Worm (Caenorhabditis elegans) whole organism, young adult: ENCODE measurements around the gene mcm-3.

Experiments
- B0019.2 ChIP-seq: fragments of 200-800 bp; sonication (Bioruptor generic); conservative IDR thresholded peaks from 2 replicates; pipeline ENCODE4 v1.3.6; 2022; ENCODE audit warnings: missing genetic modification reagents, missing genetic modification characterization, missing compliant biosample characterization
- B0336.3 ChIP-seq: fragments of 200-800 bp; sonication (Bioruptor generic); IDR thresholded peaks from 2 replicates; pipeline ENCODE4 v1.3.6; 2022; ENCODE audit warnings: missing genetic modification characterization, missing compliant biosample characterization
- F37B4.10 ChIP-seq: fragments of 200-800 bp; sonication (Bioruptor generic); IDR thresholded peaks from 2 replicates; pipeline ENCODE4 v1.3.6; 2022; ENCODE audit warnings: missing genetic modification characterization, missing compliant biosample characterization
- F39B2.1 ChIP-seq: fragments of 200-800 bp; sonication (Bioruptor generic); IDR thresholded peaks from 2 replicates; pipeline ENCODE4 v1.3.6; 2022; ENCODE audit warnings: missing genetic modification reagents, missing genetic modification characterization, missing compliant biosample characterization
- F49E8.2 ChIP-seq: sonication (generic microtip); optimal IDR thresholded peaks from 3 replicates; lab custom pipeline; 2017; ENCODE audit warnings: missing genetic modification characterization, mild to moderate bottlenecking, missing compliant biosample characterization, antibody characterized with exemption, moderate library complexity; ENCODE audit not compliant: insufficient read depth
- Y53G8AR.9 ChIP-seq: fragments of 200-800 bp; sonication (Bioruptor generic); conservative IDR thresholded peaks from 2 replicates; pipeline ENCODE4 v1.3.6; 2022; ENCODE audit warnings: missing genetic modification reagents, missing genetic modification characterization, missing compliant biosample characterization
- Y95B8A.8 ChIP-seq: fragments of 200-800 bp; sonication (Bioruptor generic); IDR thresholded peaks from 2 replicates; pipeline ENCODE4 v1.3.6; 2022; ENCODE audit warnings: missing genetic modification reagents, missing genetic modification characterization, missing compliant biosample characterization
- akir-1 ChIP-seq: fragments of 200-800 bp; sonication (Bioruptor generic); optimal IDR thresholded peaks from 2 replicates; lab custom pipeline; 2018; ENCODE audit warnings: mild to moderate bottlenecking, missing genetic modification characterization, moderate library complexity, missing compliant biosample characterization
- atf-7 ChIP-seq: sonication (generic microtip); optimal IDR thresholded peaks from 2 replicates; lab custom pipeline; 2017; ENCODE audit warnings: mild to moderate bottlenecking, missing genetic modification characterization, missing compliant biosample characterization
- attf-3 ChIP-seq: fragments of 200-800 bp; sonication (Bioruptor generic); conservative IDR thresholded peaks from 2 replicates; pipeline ENCODE4 v1.3.6; 2022; ENCODE audit warnings: missing genetic modification reagents, missing genetic modification characterization, missing compliant biosample characterization
- attf-5 ChIP-seq: fragments of 200-800 bp; sonication (Bioruptor generic); optimal IDR thresholded peaks from 2 replicates; lab custom pipeline; 2018; ENCODE audit warnings: mild to moderate bottlenecking, missing genetic modification characterization, missing compliant biosample characterization
- bed-1 ChIP-seq: fragments of 200-800 bp; sonication (Bioruptor generic); IDR thresholded peaks from 2 replicates; pipeline ENCODE4 v1.3.6; 2022; ENCODE audit warnings: missing genetic modification reagents, missing genetic modification characterization, missing compliant biosample characterization
- bed-2 ChIP-seq: fragments of 200-800 bp; sonication (Bioruptor generic); IDR thresholded peaks from 2 replicates; pipeline ENCODE4 v1.3.6; 2022; ENCODE audit warnings: missing genetic modification reagents, missing genetic modification characterization, missing compliant biosample characterization
- ccch-3 ChIP-seq: fragments of 200-800 bp; sonication (Bioruptor generic); optimal IDR thresholded peaks from 2 replicates; lab custom pipeline; 2018; ENCODE audit warnings: mild to moderate bottlenecking, missing genetic modification characterization, missing compliant biosample characterization
- cebp-2 ChIP-seq: fragments of 200-800 bp; sonication (Bioruptor generic); IDR thresholded peaks from 2 replicates; pipeline ENCODE4 v1.3.6; 2022; ENCODE audit warnings: missing genetic modification characterization, missing compliant biosample characterization
- ceh-27 ChIP-seq: fragments of 200-800 bp; sonication (Bioruptor generic); optimal IDR thresholded peaks from 2 replicates; lab custom pipeline; 2018; ENCODE audit warnings: mild to moderate bottlenecking, missing genetic modification characterization, moderate library complexity, missing compliant biosample characterization
- ceh-79 ChIP-seq: sonication (generic microtip); optimal IDR thresholded peaks from 2 replicates; lab custom pipeline; 2017; ENCODE audit warnings: mild to moderate bottlenecking, missing genetic modification characterization, missing compliant biosample characterization
- egl-18 ChIP-seq: fragments of 200-800 bp; sonication (Bioruptor generic); IDR thresholded peaks from 2 replicates; pipeline ENCODE4 v1.3.6; 2022; ENCODE audit warnings: missing genetic modification reagents, missing genetic modification characterization, missing compliant biosample characterization
- egrh-3 ChIP-seq: fragments of 200-800 bp; sonication (Bioruptor generic); IDR thresholded peaks from 2 replicates; pipeline ENCODE4 v1.3.6; 2022; ENCODE audit warnings: missing genetic modification reagents, missing genetic modification characterization, missing compliant biosample characterization
- him-1 ChIP-seq: sonication (generic microtip); optimal IDR thresholded peaks from 2 replicates; lab custom pipeline; 2016; ENCODE audit warnings: missing genotype, missing genetic modification reagents, missing genetic modification characterization, missing compliant biosample characterization
- hlh-26 ChIP-seq: fragments of 200-800 bp; sonication (Bioruptor generic); conservative IDR thresholded peaks from 2 replicates; pipeline ENCODE4 v1.3.6; 2022; ENCODE audit warnings: missing genetic modification reagents, missing genetic modification characterization, missing compliant biosample characterization
- hmg-1.2 ChIP-seq: fragments of 200-800 bp; sonication (Bioruptor generic); IDR thresholded peaks from 2 replicates; pipeline ENCODE4 v1.3.6; 2022; ENCODE audit warnings: missing genetic modification reagents, missing genetic modification characterization, missing compliant biosample characterization
- let-526 ChIP-seq: fragments of 200-800 bp; sonication (Bioruptor generic); IDR thresholded peaks from 2 replicates; pipeline ENCODE4 v1.3.6; 2022; ENCODE audit warnings: missing genetic modification reagents, missing genetic modification characterization, missing compliant biosample characterization
- lin-26 ChIP-seq: fragments of 200-800 bp; sonication (Bioruptor generic); IDR thresholded peaks from 2 replicates; pipeline ENCODE4 v1.3.6; 2022; ENCODE audit warnings: missing genetic modification reagents, missing genetic modification characterization, missing compliant biosample characterization
- lin-35 ChIP-seq, 3 experiments: fragments of 150-350 bp in 2 of 3; sonication (generic microtip) in 1 of 3; optimal IDR thresholded peaks; 2 replicates each; lab custom pipeline; 2014 to 2018; ENCODE audit warnings: missing biosample characterization in 3 of 3, missing genetic modification characterization in 3 of 3, missing genetic modification reagents in 3 of 3
- lin-54 ChIP-seq: fragments of 200-800 bp; sonication (Bioruptor generic); optimal IDR thresholded peaks from 2 replicates; lab custom pipeline; 2018; ENCODE audit warnings: mild to moderate bottlenecking, missing genetic modification characterization, missing compliant biosample characterization
- lsl-1 ChIP-seq: fragments of 200-800 bp; sonication (Bioruptor generic); optimal IDR thresholded peaks from 2 replicates; lab custom pipeline; 2018; ENCODE audit warnings: mild to moderate bottlenecking, missing genetic modification characterization, moderate library complexity, missing compliant biosample characterization
- lsy-27 ChIP-seq: sonication (generic microtip); optimal IDR thresholded peaks from 2 replicates; lab custom pipeline; 2017; ENCODE audit warnings: missing genetic modification characterization, mild to moderate bottlenecking, missing compliant biosample characterization, antibody characterized with exemption, missing genotype, borderline replicate concordance; ENCODE audit not compliant: insufficient read depth
- madf-6 ChIP-seq: fragments of 200-800 bp; sonication (Bioruptor generic); IDR thresholded peaks from 2 replicates; pipeline ENCODE4 v1.3.6; 2022; ENCODE audit warnings: missing genetic modification reagents, missing genetic modification characterization, missing compliant biosample characterization
- madf-8 ChIP-seq: fragments of 200-800 bp; sonication (Bioruptor generic); conservative IDR thresholded peaks from 2 replicates; pipeline ENCODE4 v1.3.6; 2022; ENCODE audit warnings: missing genetic modification reagents, missing genetic modification characterization, missing compliant biosample characterization
- mcd-1 ChIP-seq: fragments of 200-800 bp; sonication (Bioruptor generic); IDR thresholded peaks from 2 replicates; pipeline ENCODE4 v1.3.6; 2022; ENCODE audit warnings: missing genetic modification reagents, missing genetic modification characterization, missing compliant biosample characterization
- mel-28 ChIP-seq: sonication (generic microtip); optimal IDR thresholded peaks from 2 replicates; lab custom pipeline; 2016; ENCODE audit warnings: borderline replicate concordance, mild to moderate bottlenecking, missing genetic modification characterization, missing compliant biosample characterization
- mxl-1 ChIP-seq: sonication (generic microtip); optimal IDR thresholded peaks from 2 replicates; lab custom pipeline; 2016; ENCODE audit warnings: missing genetic modification characterization, missing compliant biosample characterization
- nfyb-1 ChIP-seq: fragments of 200-800 bp; sonication (Bioruptor generic); IDR thresholded peaks from 2 replicates; pipeline ENCODE4 v1.3.6; 2022; ENCODE audit warnings: missing genetic modification reagents, missing genetic modification characterization, missing compliant biosample characterization
- rpc-1 ChIP-seq, 2 experiments: fragments of 150-350 bp in 1 of 2; sonication (generic microtip) in 1 of 2; optimal IDR thresholded peaks; 2 replicates each; lab custom pipeline; 2014 to 2018; ENCODE audit warnings: missing biosample characterization in 1 of 2, missing genetic modification characterization in 1 of 2, missing genetic modification reagents in 1 of 2, missing genotype in 1 of 2
- sptf-2 ChIP-seq: fragments of 200-800 bp; sonication (Bioruptor generic); optimal IDR thresholded peaks from 2 replicates; lab custom pipeline; 2018; ENCODE audit warnings: mild to moderate bottlenecking, missing genetic modification characterization, missing compliant biosample characterization
- tbx-9 ChIP-seq: sonication (generic microtip); optimal IDR thresholded peaks from 2 replicates; lab custom pipeline; 2016; ENCODE audit warnings: borderline replicate concordance, missing genetic modification characterization, inconsistent platforms, missing compliant biosample characterization
- zim-3 ChIP-seq: sonication (generic microtip); optimal IDR thresholded peaks from 2 replicates; lab custom pipeline; 2017; ENCODE audit warnings: mild to moderate bottlenecking, missing genetic modification characterization, moderate library complexity, missing compliant biosample characterization
- ztf-22 ChIP-seq: fragments of 200-800 bp; sonication (Bioruptor generic); optimal IDR thresholded peaks from 2 replicates; lab custom pipeline; 2018; ENCODE audit warnings: mild to moderate bottlenecking, missing genetic modification characterization, moderate library complexity, missing compliant biosample characterization
- ztf-25 ChIP-seq: fragments of 200-800 bp; sonication (Bioruptor generic); IDR thresholded peaks from 2 replicates; pipeline ENCODE4 v1.3.6; 2022; ENCODE audit warnings: missing genetic modification reagents, missing genetic modification characterization, missing compliant biosample characterization
- ztf-6 ChIP-seq: fragments of 200-800 bp; sonication (Bioruptor generic); IDR thresholded peaks from 2 replicates; pipeline ENCODE4 v1.3.6; 2022; ENCODE audit warnings: missing genetic modification reagents, missing genetic modification characterization, missing compliant biosample characterization

Gene mcm-3

DNA sequence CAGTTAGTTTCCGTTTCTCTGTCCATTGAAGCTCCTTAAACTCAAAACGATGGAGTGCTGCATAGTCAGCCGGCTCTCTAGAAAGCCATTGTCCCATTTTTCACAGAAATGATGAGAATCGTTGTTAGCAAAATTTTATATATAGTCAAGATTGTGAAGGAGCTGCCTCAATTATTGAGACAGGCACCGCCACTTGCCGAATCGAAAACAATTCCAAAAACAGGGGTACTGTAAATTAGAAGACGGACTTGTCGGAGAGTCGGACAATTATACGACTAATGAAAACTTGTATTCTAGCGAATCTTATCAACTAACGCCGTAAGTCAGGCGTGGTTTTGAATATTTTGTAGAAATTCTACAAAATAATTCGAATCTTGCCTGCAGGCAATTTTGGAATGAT is 39.2 kb downstream of the mcm-3 start, which contains the start of gene F14H8.2:
TSS of gene F14H8.2 (minus strand) at position 101 of the 400 bp plus-strand sequence.
- TF ChIP-seq lsl-1 (GFP tag; lab: Kevin White, UChicago) (no peak), madf-8 (GFP tag; lab: Robert Waterston, UW) (no peak), bed-1 (GFP tag; lab: Robert Waterston, UW) (no peak), ztf-6 (no peak), rpc-1 (optimal IDR thresholded peaks at IDR 0.05; lab: Kevin White, UChicago) (no peak), rpc-1 (tag; optimal IDR thresholded peaks at IDR 0.05; lab: Kevin White, UChicago) (no peak), let-526 (no peak)

DNA sequence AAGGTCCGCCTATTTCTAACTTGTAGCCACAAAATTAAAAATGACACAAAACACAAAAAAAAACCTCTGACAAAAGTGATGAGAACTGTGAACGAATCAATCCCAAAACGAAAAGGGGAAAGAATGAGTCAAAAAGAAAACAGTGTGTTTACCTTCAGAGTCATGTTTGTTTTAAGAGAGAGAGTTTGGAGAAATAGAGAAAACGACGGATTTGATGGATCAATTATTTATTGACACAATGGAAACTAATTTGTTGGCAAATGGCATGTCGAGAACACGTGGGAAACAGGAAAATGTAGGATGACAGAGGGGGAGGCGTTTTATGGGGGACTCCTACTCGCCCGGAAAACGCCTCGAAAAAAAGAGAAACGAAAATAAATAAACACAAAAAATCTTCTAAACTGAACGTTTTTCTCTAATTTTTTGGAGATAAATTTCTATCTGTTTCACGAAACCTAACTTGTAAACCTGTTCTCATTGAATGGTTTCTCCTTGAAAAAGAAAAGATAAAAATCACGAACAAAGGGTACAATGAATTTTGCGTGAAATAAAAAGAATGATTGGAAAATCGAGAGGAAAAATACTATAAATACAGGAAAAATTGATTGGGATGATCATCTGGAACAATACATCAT is 42.5 kb downstream of the mcm-3 start:
- TF ChIP-seq him-1 (tag; lab: Kevin White, UChicago) (no peak), sptf-2 (GFP tag; lab: Kevin White, UChicago) (no peak), cebp-2 (GFP tag; lab: Robert Waterston, UW) (no peak), ccch-3 (GFP tag; lab: Kevin White, UChicago) (no peak), ztf-25 (GFP tag; lab: Robert Waterston, UW) (no peak), madf-6 (GFP tag; lab: Robert Waterston, UW) (no peak), bed-2 (no peak), atf-7 (tag; lab: Kevin White, UChicago) (no peak), mel-28 (tag; lab: Kevin White, UChicago) (no peak), nfyb-1 (GFP tag; lab: Robert Waterston, UW) (no peak), attf-3 (GFP tag; lab: Robert Waterston, UW) (no peak), lin-35 (GFP tag; optimal IDR thresholded peaks at IDR 0.05; lab: Kevin White, UChicago) (no peak), F39B2.1 (no peak), egrh-3 (no peak)

DNA sequence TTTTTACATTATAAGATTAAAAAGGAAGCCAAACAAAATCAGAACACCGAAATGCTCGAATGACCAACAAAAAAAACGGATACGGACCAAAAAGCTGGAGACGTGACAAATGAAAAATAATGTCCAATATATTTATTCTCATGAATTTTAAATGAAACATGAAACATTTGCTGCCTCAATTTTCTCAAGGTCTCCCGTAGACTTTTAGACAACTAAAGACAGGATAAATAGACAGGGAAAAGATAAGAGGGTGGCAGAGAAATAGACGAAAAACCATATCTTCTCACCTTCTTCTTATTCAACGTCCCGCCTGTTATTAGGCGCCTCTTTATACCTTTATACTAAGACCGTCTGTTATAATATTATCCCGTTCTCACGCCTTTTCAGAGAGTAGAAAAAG is 43.6 kb downstream of the mcm-3 start:
- TF ChIP-seq ceh-79 (tag; lab: Kevin White, UChicago) (no peak), Y95B8A.8 (GFP tag; lab: Robert Waterston, UW) (no peak), F49E8.2 (tag; lab: Kevin White, UChicago) (no peak), mxl-1 (no peak), zim-3 (no peak), mel-28 (tag; lab: Kevin White, UChicago) (no peak), akir-1 (no peak), ceh-27 (GFP tag; lab: Kevin White, UChicago) (no peak), let-526 (no peak), lsy-27 (no peak), mcd-1 (GFP tag; lab: Robert Waterston, UW) (no peak)

DNA sequence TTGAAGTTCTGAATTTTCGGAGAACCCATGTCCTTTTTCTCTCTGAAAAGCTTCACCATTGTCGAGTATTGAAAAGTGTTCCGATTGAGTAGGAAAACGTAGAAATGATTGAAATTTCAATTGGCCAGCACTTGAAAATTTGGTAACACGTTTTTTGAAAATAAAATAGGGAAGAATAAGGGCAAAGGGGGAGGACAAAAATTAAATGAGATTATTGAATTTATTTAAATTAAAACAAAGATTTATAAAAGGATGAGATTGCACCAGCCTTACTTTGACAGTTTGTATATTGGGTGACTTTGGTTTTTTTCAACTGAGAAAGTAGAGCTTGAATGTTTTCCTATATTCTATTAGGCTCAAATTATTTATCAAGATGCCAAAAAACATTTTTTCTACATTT is 45.2 kb downstream of the mcm-3 start, which contains the start of gene obr-2:
TSS of gene obr-2 (minus strand) at position 101 of the 400 bp plus-strand sequence.
- TF ChIP-seq hlh-26 (GFP tag; lab: Robert Waterston, UW) = no peak
- no peak for TF ChIP-seq lin-54
- no peak for TF ChIP-seq B0336.3 (GFP tag; lab: Robert Waterston, UW)
- no peak for TF ChIP-seq Y53G8AR.9 (GFP tag; lab: Robert Waterston, UW)
- TF ChIP-seq F37B4.10 (GFP tag; lab: Robert Waterston, UW) = no peak
- no peak for TF ChIP-seq ztf-22 (GFP tag; lab: Kevin White, UChicago)
- TF ChIP-seq madf-6 (GFP tag; lab: Robert Waterston, UW) = no peak
- TF ChIP-seq attf-5 (GFP tag; lab: Kevin White, UChicago) = no peak
- TF ChIP-seq B0019.2 (GFP tag; lab: Robert Waterston, UW) = no peak
- TF ChIP-seq egl-18 = no peak
- no peak for TF ChIP-seq tbx-9 (tag; lab: Kevin White, UChicago)
- no peak for TF ChIP-seq hmg-1.2 (GFP tag; lab: Robert Waterston, UW)
- no peak for TF ChIP-seq lin-26
